Fruit fly (Drosophila melanogaster) whole organism, embryonic: ENCODE measurements around the gene CG12783.

Experiments used
- Antp ChIP-seq: fragments of 200-800 bp; sonication (Bioruptor generic); optimal IDR thresholded peaks from 3 replicates; lab custom pipeline; 2016; ENCODE audit warnings: missing biosample characterization, missing genetic modification characterization
- Blimp-1 ChIP-seq: fragments of 200-800 bp; sonication (Bioruptor generic); optimal IDR thresholded peaks from 3 replicates; lab custom pipeline; 2018; ENCODE audit warnings: missing biosample characterization, missing genetic modification characterization, mild to moderate bottlenecking, moderate library complexity, missing genetic modification reagents
- CG10979 ChIP-seq: fragments of 200-800 bp; sonication (Bioruptor generic); optimal IDR thresholded peaks from 2 replicates; lab custom pipeline; 2018; ENCODE audit warnings: missing biosample characterization, mild to moderate bottlenecking, missing genetic modification characterization, moderate library complexity
- CG11093 ChIP-seq: fragments of 200-800 bp; sonication (Bioruptor generic); IDR thresholded peaks from 3 replicates; pipeline ENCODE4 v1.3.6; 2022; ENCODE audit warnings: missing biosample characterization, missing genetic modification characterization
- CG12769 ChIP-seq: fragments of 200-800 bp; sonication (Bioruptor generic); optimal IDR thresholded peaks from 2 replicates; lab custom pipeline; 2019; ENCODE audit warnings: missing biosample characterization, mild to moderate bottlenecking, missing genetic modification characterization, moderate library complexity
- CG13775 ChIP-seq: fragments of 200-800 bp; sonication (Bioruptor generic); optimal IDR thresholded peaks from 3 replicates; lab custom pipeline; 2017; ENCODE audit warnings: missing biosample characterization, mild to moderate bottlenecking, missing genetic modification characterization
- CG15601 ChIP-seq: fragments of 200-800 bp; sonication (Bioruptor generic); optimal IDR thresholded peaks from 3 replicates; lab custom pipeline; 2019; ENCODE audit warnings: missing biosample characterization, mild to moderate bottlenecking, missing genetic modification characterization, moderate library complexity
- CG17829 ChIP-seq: fragments of 200-800 bp; optimal IDR thresholded peaks from 2 replicates; lab custom pipeline; 2019; ENCODE audit warnings: missing biosample characterization, mild to moderate bottlenecking, missing genetic modification characterization, moderate library complexity
- CG18476 ChIP-seq: fragments of 200-800 bp; sonication (Bioruptor generic); optimal IDR thresholded peaks from 2 replicates; lab custom pipeline; 2016; ENCODE audit warnings: missing biosample characterization, mild to moderate bottlenecking, missing genetic modification characterization
- CG18619 ChIP-seq: fragments of 200-800 bp; sonication (Bioruptor generic); optimal IDR thresholded peaks from 3 replicates; lab custom pipeline; 2017; ENCODE audit warnings: missing biosample characterization, mild to moderate bottlenecking, missing genetic modification characterization
- CG2120 ChIP-seq: fragments of 200-800 bp; sonication (Bioruptor generic); optimal IDR thresholded peaks from 3 replicates; lab custom pipeline; 2016; ENCODE audit warnings: missing biosample characterization, missing genetic modification characterization
- CG32767 ChIP-seq: fragments of 200-800 bp; sonication (Bioruptor generic); IDR thresholded peaks from 2 replicates; pipeline ENCODE4 v1.3.6; 2022; ENCODE audit warnings: missing biosample characterization, missing genetic modification characterization
- CG34376 ChIP-seq: fragments of 200-800 bp; sonication (Bioruptor generic); optimal IDR thresholded peaks from 2 replicates; lab custom pipeline; 2018; ENCODE audit warnings: missing biosample characterization, mild to moderate bottlenecking, missing genetic modification characterization
- CG43689 ChIP-seq: fragments of 200-800 bp; sonication (Bioruptor generic); IDR thresholded peaks from 2 replicates; pipeline ENCODE4 v1.3.6; 2022; ENCODE audit warnings: missing biosample characterization, missing genetic modification characterization
- CG4424 ChIP-seq: fragments of 200-800 bp; sonication (Bioruptor generic); optimal IDR thresholded peaks from 3 replicates; lab custom pipeline; 2016; ENCODE audit warnings: missing biosample characterization, missing genetic modification characterization
- CG6854 ChIP-seq: fragments of 200-800 bp; sonication (Bioruptor generic); optimal IDR thresholded peaks from 3 replicates; lab custom pipeline; 2017; ENCODE audit warnings: missing biosample characterization, mild to moderate bottlenecking, missing genetic modification characterization
- CG7271 ChIP-seq: fragments of 200-800 bp; sonication (Bioruptor generic); optimal IDR thresholded peaks from 2 replicates; lab custom pipeline; 2018; ENCODE audit warnings: missing biosample characterization, mild to moderate bottlenecking, missing genetic modification characterization, moderate library complexity
- CG7987 ChIP-seq: fragments of 200-800 bp; sonication (Bioruptor generic); optimal IDR thresholded peaks from 2 replicates; lab custom pipeline; 2018; ENCODE audit warnings: missing biosample characterization, mild to moderate bottlenecking, missing genetic modification characterization, moderate library complexity
- CHES-1-like ChIP-seq: fragments of 200-800 bp; sonication (Bioruptor generic); optimal IDR thresholded peaks from 2 replicates; lab custom pipeline; 2016; ENCODE audit warnings: missing biosample characterization, missing genetic modification characterization
- Dek ChIP-seq: fragments of 200-800 bp; sonication (Bioruptor generic); optimal IDR thresholded peaks from 3 replicates; lab custom pipeline; 2019; ENCODE audit warnings: missing biosample characterization, mild to moderate bottlenecking, missing genetic modification characterization, moderate library complexity
- Dip3 ChIP-seq: fragments of 200-800 bp; sonication (Bioruptor generic); optimal IDR thresholded peaks from 3 replicates; lab custom pipeline; 2016; ENCODE audit warnings: missing biosample characterization, missing genetic modification characterization
- Fer3 ChIP-seq: fragments of 200-800 bp; sonication (Bioruptor generic); optimal IDR thresholded peaks from 2 replicates; lab custom pipeline; 2018; ENCODE audit warnings: missing biosample characterization, mild to moderate bottlenecking, missing genetic modification characterization, moderate library complexity
- Hr3 ChIP-seq: fragments of 200-800 bp; sonication (Bioruptor generic); optimal IDR thresholded peaks from 3 replicates; lab custom pipeline; 2016; ENCODE audit warnings: missing biosample characterization, missing genetic modification characterization
- MESR4 ChIP-seq: fragments of 200-800 bp; sonication (Bioruptor generic); optimal IDR thresholded peaks from 2 replicates; lab custom pipeline; 2018; ENCODE audit warnings: missing biosample characterization, mild to moderate bottlenecking, missing genetic modification characterization, moderate library complexity
- NC2α ChIP-seq: fragments of 200-800 bp; sonication (Bioruptor generic); optimal IDR thresholded peaks from 2 replicates; lab custom pipeline; 2016; ENCODE audit warnings: missing biosample characterization, missing genetic modification characterization
- NK7.1 ChIP-seq: fragments of 200-800 bp; sonication (Bioruptor generic); optimal IDR thresholded peaks from 3 replicates; lab custom pipeline; 2016; ENCODE audit warnings: missing biosample characterization, missing genetic modification characterization
- Scr ChIP-seq: fragments of 200-800 bp; sonication (Bioruptor generic); IDR thresholded peaks from 2 replicates; pipeline ENCODE4 v1.3.6; 2022; ENCODE audit warnings: missing biosample characterization, missing genetic modification characterization; ENCODE audit not compliant: partially characterized antibody
- Six4 ChIP-seq: fragments of 200-800 bp; sonication (Bioruptor generic); optimal IDR thresholded peaks from 2 replicates; lab custom pipeline; 2016; ENCODE audit warnings: missing biosample characterization, missing genetic modification characterization
- Trl ChIP-seq, 3 experiments: fragments of >200 bp in 2 of 3; fragments of 200-800 bp in 1 of 3; sonication (Bioruptor generic) in 1 of 3; optimal IDR thresholded peaks; 2 replicates in 1 of 3; 3 replicates in 2 of 3; lab custom pipeline; 2016 to 2017; ENCODE audit warnings: missing biosample characterization in 1 of 3, missing genetic modification characterization in 1 of 3
- YL-1 ChIP-seq: fragments of 200-800 bp; sonication (Bioruptor generic); optimal IDR thresholded peaks from 3 replicates; lab custom pipeline; 2017; ENCODE audit warnings: missing biosample characterization, mild to moderate bottlenecking, missing genetic modification characterization
- ap ChIP-seq: fragments of 200-800 bp; sonication (Bioruptor generic); IDR thresholded peaks from 2 replicates; pipeline ENCODE4 v1.3.6; 2022; ENCODE audit warnings: missing biosample characterization, missing genetic modification characterization
- bowl ChIP-seq: fragments of 200-800 bp; sonication (Bioruptor generic); IDR thresholded peaks from 2 replicates; pipeline ENCODE4 v1.3.6; 2022; ENCODE audit warnings: missing biosample characterization, missing genetic modification characterization
- chn ChIP-seq: fragments of 200-800 bp; sonication (Bioruptor generic); optimal IDR thresholded peaks from 2 replicates; lab custom pipeline; 2016; ENCODE audit warnings: missing biosample characterization, missing genetic modification characterization
- crc ChIP-seq: fragments of 200-800 bp; sonication (Bioruptor generic); optimal IDR thresholded peaks from 2 replicates; lab custom pipeline; 2016; ENCODE audit warnings: missing biosample characterization, missing genetic modification characterization
- dati ChIP-seq: fragments of 200-800 bp; sonication (Bioruptor generic); IDR thresholded peaks from 2 replicates; pipeline ENCODE4 v1.3.6; 2022; ENCODE audit warnings: missing biosample characterization, missing genetic modification characterization
- dmrt99B ChIP-seq: fragments of 200-800 bp; sonication (Bioruptor generic); optimal IDR thresholded peaks from 2 replicates; lab custom pipeline; 2018; ENCODE audit warnings: missing biosample characterization, mild to moderate bottlenecking, missing genetic modification characterization, moderate library complexity
- fu2 ChIP-seq: fragments of 200-800 bp; sonication (Bioruptor generic); optimal IDR thresholded peaks from 2 replicates; lab custom pipeline; 2016; ENCODE audit warnings: missing biosample characterization, missing genetic modification characterization
- gsb-n ChIP-seq: fragments of 200-800 bp; sonication (Bioruptor generic); optimal IDR thresholded peaks from 3 replicates; lab custom pipeline; 2018; ENCODE audit warnings: missing biosample characterization, mild to moderate bottlenecking, missing genetic modification characterization
- lilli ChIP-seq: fragments of 200-800 bp; sonication (Bioruptor generic); optimal IDR thresholded peaks from 3 replicates; lab custom pipeline; 2016; ENCODE audit warnings: missing biosample characterization, missing genetic modification characterization
- lov ChIP-seq, 2 experiments: fragments of 200-800 bp in 1 of 2; fragments of >200 bp in 1 of 2; sonication (Bioruptor generic) in 1 of 2; IDR thresholded peaks in 1 of 2; optimal IDR thresholded peaks in 1 of 2; 2 replicates in 1 of 2; 3 replicates in 1 of 2; pipeline versions ENCODE4 v1.3.6 to Lab custom; 2017 to 2022; ENCODE audit warnings: missing biosample characterization in 1 of 2, missing genetic modification characterization in 1 of 2
- mirr ChIP-seq: fragments of 200-800 bp; sonication (Bioruptor generic); optimal IDR thresholded peaks from 3 replicates; lab custom pipeline; 2018; ENCODE audit warnings: missing biosample characterization, mild to moderate bottlenecking, missing genetic modification characterization
- nerfin-1 ChIP-seq: fragments of 200-800 bp; sonication (Bioruptor generic); optimal IDR thresholded peaks from 3 replicates; lab custom pipeline; 2019; ENCODE audit warnings: missing biosample characterization, mild to moderate bottlenecking, missing genetic modification characterization, moderate library complexity
- pb ChIP-seq: fragments of 200-800 bp; sonication (Bioruptor generic); optimal IDR thresholded peaks from 3 replicates; lab custom pipeline; 2016; ENCODE audit warnings: missing biosample characterization, missing genetic modification characterization
- peb ChIP-seq: fragments of 200-800 bp; sonication (Bioruptor generic); IDR thresholded peaks from 2 replicates; pipeline ENCODE4 v1.3.6; 2022; ENCODE audit warnings: missing biosample characterization, missing genetic modification characterization
- pzg ChIP-seq: fragments of 200-800 bp; sonication (Bioruptor generic); optimal IDR thresholded peaks from 3 replicates; lab custom pipeline; 2018; ENCODE audit warnings: missing biosample characterization, mild to moderate bottlenecking, missing genetic modification characterization, moderate library complexity
- slp2 ChIP-seq: fragments of 200-800 bp; sonication (Bioruptor generic); optimal IDR thresholded peaks from 2 replicates; lab custom pipeline; 2016; ENCODE audit warnings: missing biosample characterization, missing genetic modification characterization
- sqz ChIP-seq: fragments of 200-800 bp; sonication (Bioruptor generic); optimal IDR thresholded peaks from 3 replicates; lab custom pipeline; 2018; ENCODE audit warnings: missing biosample characterization, mild to moderate bottlenecking, missing genetic modification characterization
- wdn ChIP-seq: fragments of 200-800 bp; sonication (Bioruptor generic); IDR thresholded peaks from 2 replicates; pipeline ENCODE4 v1.3.6; 2022; ENCODE audit warnings: missing biosample characterization, missing genetic modification characterization
- zfh2 ChIP-seq: fragments of 200-800 bp; sonication (Bioruptor generic); optimal IDR thresholded peaks from 2 replicates; lab custom pipeline; 2016; ENCODE audit warnings: missing biosample characterization, missing genetic modification characterization

CG12783 gene

dm6 chr3R:16646952-16647715 is 33.9 kb upstream of the CG12783 start, which contains the start of the genes CG10324 and CCT3 (continued):
- no peak for TF ChIP-seq pb (GFP tag; lab: Kevin White, UChicago)
- TF ChIP-seq zfh2, result peak; percentile 42
- peak; percentile 21 for TF ChIP-seq slp2
- TF ChIP-seq CG13775 (GFP tag; lab: Kevin White, UChicago), result peak; percentile 81
- TF ChIP-seq crc (GFP tag; lab: Kevin White, UChicago), result no peak
- peak; percentile 43 for TF ChIP-seq CG34376 (GFP tag; lab: Kevin White, UChicago)
- no peak for TF ChIP-seq CG7271 (tag; lab: Kevin White, UChicago)
- TF ChIP-seq CG15601, result peak; percentile 42
- TF ChIP-seq CG10979, result peak; percentile 57
- TF ChIP-seq dmrt99B (tag; lab: Kevin White, UChicago), result no peak
- TF ChIP-seq peb (GFP tag; lab: Robert Waterston, UW), result no peak
- TF ChIP-seq CG4424 (GFP tag; lab: Kevin White, UChicago), result peak; percentile 68
- peak; percentile 37 for TF ChIP-seq Six4
- peak; percentile 54 for TF ChIP-seq CG32767
- TF ChIP-seq Hr3, result peak; percentile 62
- TF ChIP-seq wdn (GFP tag; lab: Robert Waterston, UW), result 0 out of 2 replicates have a peak, but pooled peaks have one; percentile 41
- peak; percentile 53 for TF ChIP-seq CG18476 (GFP tag; lab: Kevin White, UChicago)
- TF ChIP-seq pzg (GFP tag; lab: Kevin White, UChicago), result peak; percentile 37
- no peak for TF ChIP-seq CG7987 (GFP tag; lab: Kevin White, UChicago)
- TF ChIP-seq lov (optimal IDR thresholded peaks at IDR 0.05; lab: Kevin White, UChicago), result no peak
- no peak for TF ChIP-seq lov (GFP tag; IDR thresholded peaks at IDR 0.05; lab: Robert Waterston, UW)
- TF ChIP-seq Blimp-1, result no peak
- peak; percentile 72 for TF ChIP-seq lilli (GFP tag; lab: Kevin White, UChicago)
- TF ChIP-seq CG18619 (GFP tag; lab: Kevin White, UChicago), result peak; percentile 65
- TF ChIP-seq Dip3 (GFP tag; lab: Kevin White, UChicago), result peak; percentile 23
- TF ChIP-seq mirr (GFP tag; lab: Kevin White, UChicago), result no peak
- no peak for TF ChIP-seq MESR4
- TF ChIP-seq sqz (GFP tag; lab: Kevin White, UChicago), result no peak
- TF ChIP-seq Dek (tag; lab: Kevin White, UChicago), result peak; percentile 67
- no peak for TF ChIP-seq CG11093 (GFP tag; lab: Robert Waterston, UW)
- peak; percentile 68 for TF ChIP-seq CG17829 (tag; lab: Kevin White, UChicago)
- TF ChIP-seq Antp (GFP tag; lab: Kevin White, UChicago), result no peak
- peak; percentile 39 for TF ChIP-seq fu2 (GFP tag; lab: Kevin White, UChicago)
- TF ChIP-seq NK7.1 (GFP tag; lab: Kevin White, UChicago), result peak; percentile 22
- peak; percentile 71 for TF ChIP-seq Scr
- peak; percentile 72 for TF ChIP-seq CG2120 (GFP tag; lab: Kevin White, UChicago)
- TF ChIP-seq chn (GFP tag; lab: Kevin White, UChicago), result peak; percentile 59
- no peak for TF ChIP-seq YL-1 (GFP tag; lab: Kevin White, UChicago)
- no peak for TF ChIP-seq gsb-n (tag; lab: Kevin White, UChicago)
- peak; percentile 78 for TF ChIP-seq Fer3
- peak; percentile 60 for TF ChIP-seq nerfin-1 (tag; lab: Kevin White, UChicago)
- TF ChIP-seq bowl (GFP tag; lab: Robert Waterston, UW), result no peak
- no peak for TF ChIP-seq CHES-1-like (GFP tag; lab: Kevin White, UChicago)
- TF ChIP-seq NC2α (GFP tag; lab: Kevin White, UChicago), result no peak
- no peak for TF ChIP-seq CG12769 (tag; lab: Kevin White, UChicago)
- TF ChIP-seq CG43689, result no peak
- TF ChIP-seq dati (GFP tag; lab: Robert Waterston, UW), result no peak
- TF ChIP-seq CG6854 (GFP tag; lab: Kevin White, UChicago), result peak; percentile 26
- TF ChIP-seq Trl (optimal IDR thresholded peaks at IDR 0.05; lab: Kevin White, UChicago), result no peak
- peak; percentile 28 for TF ChIP-seq Trl (GFP tag; optimal IDR thresholded peaks at IDR 0.05; lab: Kevin White, UChicago)
- TF ChIP-seq ap (GFP tag; lab: Robert Waterston, UW), result peak; percentile 58
